Worm (Caenorhabditis elegans) whole organism, young adult: ENCODE measurements around the gene C09B9.7.

Experiments used
- B0336.3 ChIP-seq: fragments of 200-800 bp; sonication (Bioruptor generic); IDR thresholded peaks from 2 replicates; pipeline ENCODE4 v1.3.6; 2022; ENCODE audit warnings: missing genetic modification characterization, missing compliant biosample characterization
- C06A6.2 ChIP-seq: fragments of 200-800 bp; sonication (Bioruptor generic); conservative IDR thresholded peaks from 2 replicates; pipeline ENCODE4 v1.3.6; 2022; ENCODE audit warnings: missing genetic modification characterization, missing compliant biosample characterization
- F10E7.11 ChIP-seq: sonication (generic microtip); optimal IDR thresholded peaks from 2 replicates; lab custom pipeline; 2017; ENCODE audit warnings: mild to moderate bottlenecking, missing genetic modification characterization, moderate library complexity, missing compliant biosample characterization
- F23B12.7 ChIP-seq: sonication (generic microtip); optimal IDR thresholded peaks from 2 replicates; lab custom pipeline; 2017; ENCODE audit warnings: missing genetic modification characterization, mild to moderate bottlenecking, missing compliant biosample characterization, antibody characterized with exemption, moderate library complexity; ENCODE audit not compliant: insufficient read depth
- F33H1.4 ChIP-seq: fragments of 200-800 bp; sonication (Bioruptor generic); IDR thresholded peaks from 2 replicates; pipeline ENCODE4 v1.3.6; 2022; ENCODE audit warnings: missing genetic modification reagents, missing genetic modification characterization, missing compliant biosample characterization
- F39B2.1 ChIP-seq: fragments of 200-800 bp; sonication (Bioruptor generic); IDR thresholded peaks from 2 replicates; pipeline ENCODE4 v1.3.6; 2022; ENCODE audit warnings: missing genetic modification reagents, missing genetic modification characterization, missing compliant biosample characterization
- F52B5.7 ChIP-seq: sonication (generic microtip); optimal IDR thresholded peaks from 2 replicates; lab custom pipeline; 2016; ENCODE audit warnings: mild to moderate bottlenecking, missing genetic modification characterization, missing compliant biosample characterization
- K11D2.4 ChIP-seq: fragments of 200-800 bp; sonication (Bioruptor generic); IDR thresholded peaks from 2 replicates; pipeline ENCODE4 v1.3.6; 2022; ENCODE audit warnings: missing genetic modification reagents, missing genetic modification characterization, missing compliant biosample characterization
- T07F8.4 ChIP-seq: sonication (generic microtip); optimal IDR thresholded peaks from 2 replicates; lab custom pipeline; 2016; ENCODE audit warnings: mild to moderate bottlenecking, missing genetic modification characterization, moderate library complexity, missing compliant biosample characterization
- T26A5.8 ChIP-seq: sonication (generic microtip); optimal IDR thresholded peaks from 2 replicates; lab custom pipeline; 2016; ENCODE audit warnings: missing genetic modification characterization, missing compliant biosample characterization
- Y56A3A.18 ChIP-seq: fragments of 200-800 bp; sonication (Bioruptor generic); IDR thresholded peaks from 2 replicates; pipeline ENCODE4 v1.3.6; 2022; ENCODE audit warnings: missing genetic modification reagents, missing genetic modification characterization, missing compliant biosample characterization
- Y79H2A.3 ChIP-seq: fragments of 200-800 bp; sonication (Bioruptor generic); conservative IDR thresholded peaks from 2 replicates; pipeline ENCODE4 v1.3.6; 2022; ENCODE audit warnings: missing genetic modification reagents, missing genetic modification characterization, missing compliant biosample characterization
- ZK185.1 ChIP-seq: sonication (generic microtip); optimal IDR thresholded peaks from 2 replicates; lab custom pipeline; 2016; ENCODE audit warnings: mild to moderate bottlenecking, missing genetic modification characterization, missing compliant biosample characterization; ENCODE audit not compliant: poor library complexity, severe bottlenecking
- athp-1 ChIP-seq: sonication (generic microtip); optimal IDR thresholded peaks from 2 replicates; lab custom pipeline; 2017; ENCODE audit warnings: mild to moderate bottlenecking, missing genetic modification characterization, missing compliant biosample characterization
- attf-3 ChIP-seq: fragments of 200-800 bp; sonication (Bioruptor generic); conservative IDR thresholded peaks from 2 replicates; pipeline ENCODE4 v1.3.6; 2022; ENCODE audit warnings: missing genetic modification reagents, missing genetic modification characterization, missing compliant biosample characterization
- bed-1 ChIP-seq: fragments of 200-800 bp; sonication (Bioruptor generic); IDR thresholded peaks from 2 replicates; pipeline ENCODE4 v1.3.6; 2022; ENCODE audit warnings: missing genetic modification reagents, missing genetic modification characterization, missing compliant biosample characterization
- cebp-2 ChIP-seq: fragments of 200-800 bp; sonication (Bioruptor generic); IDR thresholded peaks from 2 replicates; pipeline ENCODE4 v1.3.6; 2022; ENCODE audit warnings: missing genetic modification characterization, missing compliant biosample characterization
- ceh-100 ChIP-seq: fragments of 200-800 bp; sonication (Bioruptor generic); IDR thresholded peaks from 2 replicates; pipeline ENCODE4 v1.3.6; 2022; ENCODE audit warnings: missing genetic modification reagents, missing genetic modification characterization, missing compliant biosample characterization
- ceh-79 ChIP-seq: sonication (generic microtip); optimal IDR thresholded peaks from 2 replicates; lab custom pipeline; 2017; ENCODE audit warnings: mild to moderate bottlenecking, missing genetic modification characterization, missing compliant biosample characterization
- chd-7 ChIP-seq: sonication (generic microtip); optimal IDR thresholded peaks from 2 replicates; lab custom pipeline; 2016; ENCODE audit warnings: mild to moderate bottlenecking, missing genetic modification characterization, moderate library complexity, missing compliant biosample characterization
- ets-4 ChIP-seq: fragments of 200-800 bp; sonication (Bioruptor generic); optimal IDR thresholded peaks from 2 replicates; lab custom pipeline; 2018; ENCODE audit warnings: mild to moderate bottlenecking, missing genetic modification characterization, missing compliant biosample characterization
- hmg-1.2 ChIP-seq: fragments of 200-800 bp; sonication (Bioruptor generic); IDR thresholded peaks from 2 replicates; pipeline ENCODE4 v1.3.6; 2022; ENCODE audit warnings: missing genetic modification reagents, missing genetic modification characterization, missing compliant biosample characterization
- lag-1 ChIP-seq: fragments of 200-800 bp; sonication (Bioruptor generic); IDR thresholded peaks from 2 replicates; pipeline ENCODE4 v1.3.6; 2022; ENCODE audit warnings: missing genetic modification reagents, missing genetic modification characterization, missing compliant biosample characterization
- lir-1 ChIP-seq: fragments of 200-800 bp; sonication (Bioruptor generic); conservative IDR thresholded peaks from 2 replicates; pipeline ENCODE4 v1.3.6; 2022; ENCODE audit warnings: missing genetic modification reagents, missing genetic modification characterization, missing compliant biosample characterization
- mcd-1 ChIP-seq: fragments of 200-800 bp; sonication (Bioruptor generic); IDR thresholded peaks from 2 replicates; pipeline ENCODE4 v1.3.6; 2022; ENCODE audit warnings: missing genetic modification reagents, missing genetic modification characterization, missing compliant biosample characterization
- mxl-1 ChIP-seq: sonication (generic microtip); optimal IDR thresholded peaks from 2 replicates; lab custom pipeline; 2016; ENCODE audit warnings: missing genetic modification characterization, missing compliant biosample characterization
- nfya-1 ChIP-seq: sonication (generic microtip); optimal IDR thresholded peaks from 2 replicates; lab custom pipeline; 2017; ENCODE audit warnings: antibody characterized with exemption, missing compliant biosample characterization, missing genetic modification characterization, borderline replicate concordance; ENCODE audit not compliant: insufficient read depth
- nfya-2 ChIP-seq: fragments of 200-800 bp; sonication (Bioruptor generic); IDR thresholded peaks from 2 replicates; pipeline ENCODE4 v1.3.6; 2022; ENCODE audit warnings: missing genetic modification reagents, missing genetic modification characterization, missing compliant biosample characterization
- nfyb-1 ChIP-seq: fragments of 200-800 bp; sonication (Bioruptor generic); IDR thresholded peaks from 2 replicates; pipeline ENCODE4 v1.3.6; 2022; ENCODE audit warnings: missing genetic modification reagents, missing genetic modification characterization, missing compliant biosample characterization
- nhr-179 ChIP-seq: sonication (generic microtip); optimal IDR thresholded peaks from 2 replicates; lab custom pipeline; 2016; ENCODE audit warnings: mild to moderate bottlenecking, missing genetic modification characterization, missing compliant biosample characterization
- rcor-1 ChIP-seq: fragments of 200-800 bp; sonication (Bioruptor generic); IDR thresholded peaks from 2 replicates; pipeline ENCODE4 v1.3.6; 2022; ENCODE audit warnings: missing genetic modification reagents, missing genetic modification characterization, missing compliant biosample characterization
- rpc-1 ChIP-seq, 2 experiments: fragments of 150-350 bp in 1 of 2; sonication (generic microtip) in 1 of 2; optimal IDR thresholded peaks; 2 replicates each; lab custom pipeline; 2014 to 2018; ENCODE audit warnings: missing biosample characterization in 1 of 2, missing genetic modification characterization in 1 of 2, missing genetic modification reagents in 1 of 2, missing genotype in 1 of 2
- sea-2 ChIP-seq: fragments of 200-800 bp; sonication (Bioruptor generic); IDR thresholded peaks from 2 replicates; pipeline ENCODE4 v1.3.6; 2022; ENCODE audit warnings: missing genetic modification characterization, missing compliant biosample characterization
- zim-3 ChIP-seq: sonication (generic microtip); optimal IDR thresholded peaks from 2 replicates; lab custom pipeline; 2017; ENCODE audit warnings: mild to moderate bottlenecking, missing genetic modification characterization, moderate library complexity, missing compliant biosample characterization
- ztf-22 ChIP-seq: fragments of 200-800 bp; sonication (Bioruptor generic); optimal IDR thresholded peaks from 2 replicates; lab custom pipeline; 2018; ENCODE audit warnings: mild to moderate bottlenecking, missing genetic modification characterization, moderate library complexity, missing compliant biosample characterization
- ztf-28 ChIP-seq: fragments of 200-800 bp; sonication (Bioruptor generic); IDR thresholded peaks from 2 replicates; pipeline ENCODE4 v1.3.6; 2022; ENCODE audit warnings: missing genetic modification reagents, missing genetic modification characterization, missing compliant biosample characterization
- ztf-6 ChIP-seq: fragments of 200-800 bp; sonication (Bioruptor generic); IDR thresholded peaks from 2 replicates; pipeline ENCODE4 v1.3.6; 2022; ENCODE audit warnings: missing genetic modification reagents, missing genetic modification characterization, missing compliant biosample characterization

Gene C09B9.7

DNA sequence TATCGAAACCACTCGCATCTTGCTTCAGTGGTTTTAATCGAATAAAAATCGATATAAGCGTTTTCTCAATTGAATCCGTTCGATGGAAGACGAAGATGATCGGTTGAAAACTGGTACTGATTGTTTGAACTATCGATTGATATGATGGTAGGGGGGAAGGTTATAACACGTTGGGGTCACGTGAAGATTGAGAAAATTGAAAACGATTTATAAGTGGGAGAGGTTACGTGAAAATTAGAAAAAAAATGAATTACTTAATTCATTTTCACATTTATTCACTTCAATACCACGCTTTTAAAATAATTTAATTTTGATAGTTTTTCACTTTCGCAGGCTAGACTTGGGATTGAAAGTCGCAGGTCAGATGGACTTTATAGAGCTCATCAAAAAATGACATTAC is at the start of gene C09B9.7:
Gene C09B9.7 (minus strand): TSS at position 101 of the 400 bp plus-strand sequence.
- no peak for TF ChIP-seq C06A6.2 (GFP tag; lab: Robert Waterston, UW)
- TF ChIP-seq ceh-79 (tag; lab: Kevin White, UChicago): no peak
- TF ChIP-seq F10E7.11 (tag; lab: Kevin White, UChicago): no peak
- no peak for TF ChIP-seq ztf-22
- no peak for TF ChIP-seq F23B12.7 (tag; lab: Kevin White, UChicago)
- TF ChIP-seq F33H1.4 (GFP tag; lab: Robert Waterston, UW): no peak
- no peak for TF ChIP-seq nfya-1
- TF ChIP-seq F52B5.7: no peak
- no peak for TF ChIP-seq rcor-1 (GFP tag; lab: Robert Waterston, UW)
- no peak for TF ChIP-seq athp-1 (tag; lab: Kevin White, UChicago)

ce11 chrIV:5110391-5110930 is 49.6 kb upstream of the C09B9.7 start:
- TF ChIP-seq B0336.3 (GFP tag; lab: Robert Waterston, UW) (no peak), ets-4 (GFP tag; lab: Kevin White, UChicago) (no peak), ZK185.1 (tag; lab: Kevin White, UChicago) (no peak), K11D2.4 (no peak), F39B2.1 (GFP tag; lab: Robert Waterston, UW) (no peak), nhr-179 (tag; lab: Kevin White, UChicago) (no peak), T07F8.4 (tag; lab: Kevin White, UChicago) (no peak)

ce11 chrIV:5109943-5110342 is 49.1 kb upstream of the C09B9.7 start:
- no peak for TF ChIP-seq bed-1 (GFP tag; lab: Robert Waterston, UW)
- no peak for TF ChIP-seq hmg-1.2 (GFP tag; lab: Robert Waterston, UW)
- no peak for TF ChIP-seq rcor-1 (GFP tag; lab: Robert Waterston, UW)
- no peak for TF ChIP-seq Y56A3A.18 (GFP tag; lab: Robert Waterston, UW)
- no peak for TF ChIP-seq lag-1 (GFP tag; lab: Robert Waterston, UW)
- no peak for TF ChIP-seq nfya-2
- no peak for TF ChIP-seq chd-7 (tag; lab: Kevin White, UChicago)
- no peak for TF ChIP-seq lir-1
- no peak for TF ChIP-seq rpc-1 (optimal IDR thresholded peaks at IDR 0.05; lab: Kevin White, UChicago)
- no peak for TF ChIP-seq rpc-1 (tag; optimal IDR thresholded peaks at IDR 0.05; lab: Kevin White, UChicago)
- no peak for TF ChIP-seq F23B12.7 (tag; lab: Kevin White, UChicago)
- no peak for TF ChIP-seq attf-3
- no peak for TF ChIP-seq cebp-2 (GFP tag; lab: Robert Waterston, UW)
- TF ChIP-seq T26A5.8 (tag; lab: Kevin White, UChicago): no peak
- TF ChIP-seq ztf-6 (GFP tag; lab: Robert Waterston, UW): no peak
- TF ChIP-seq Y79H2A.3 (GFP tag; lab: Robert Waterston, UW): no peak
- TF ChIP-seq sea-2: no peak
- TF ChIP-seq nfyb-1 (GFP tag; lab: Robert Waterston, UW): no peak
- no peak for TF ChIP-seq ztf-28
- no peak for TF ChIP-seq ceh-100 (GFP tag; lab: Robert Waterston, UW)

DNA sequence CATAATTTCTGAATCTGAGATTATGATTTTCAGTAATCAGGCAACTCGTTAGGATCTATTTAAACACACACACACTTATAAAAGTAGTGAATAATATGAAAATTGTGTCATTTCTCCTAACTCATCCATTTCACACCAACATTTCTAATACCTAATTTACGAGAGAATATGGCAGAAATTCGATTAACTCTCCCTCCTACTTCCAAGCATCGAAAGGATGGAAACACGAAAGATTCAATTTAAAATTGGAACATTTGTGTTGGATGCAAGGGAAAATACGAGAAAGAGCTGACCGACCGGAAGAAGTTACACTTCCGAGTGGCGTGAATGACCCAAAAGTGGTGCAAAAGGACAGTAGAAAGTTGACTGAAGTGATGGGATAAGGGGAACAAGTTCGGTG is 48.1 kb upstream of the C09B9.7 start:
- TF ChIP-seq mxl-1 (tag; lab: Kevin White, UChicago) (no peak), Y56A3A.18 (GFP tag; lab: Robert Waterston, UW) (no peak), mcd-1 (GFP tag; lab: Robert Waterston, UW) (no peak), zim-3 (tag; lab: Kevin White, UChicago) (no peak)
